Worm (Caenorhabditis elegans): Measurements from ENCODE around the gene nhr-71.

The nhr-71 gene

ce11 chrX:13726285-13726684 lies 20.8 kb upstream of the nhr-71 start:
- TF ChIP-seq dao-5 (tag; optimal IDR thresholded peaks at IDR 0.05) (no peak), him-1 (tag; optimal IDR thresholded peaks at IDR 0.05) (no peak), W03F9.2 (tag; optimal IDR thresholded peaks at IDR 0.05) (no peak)

DNA sequence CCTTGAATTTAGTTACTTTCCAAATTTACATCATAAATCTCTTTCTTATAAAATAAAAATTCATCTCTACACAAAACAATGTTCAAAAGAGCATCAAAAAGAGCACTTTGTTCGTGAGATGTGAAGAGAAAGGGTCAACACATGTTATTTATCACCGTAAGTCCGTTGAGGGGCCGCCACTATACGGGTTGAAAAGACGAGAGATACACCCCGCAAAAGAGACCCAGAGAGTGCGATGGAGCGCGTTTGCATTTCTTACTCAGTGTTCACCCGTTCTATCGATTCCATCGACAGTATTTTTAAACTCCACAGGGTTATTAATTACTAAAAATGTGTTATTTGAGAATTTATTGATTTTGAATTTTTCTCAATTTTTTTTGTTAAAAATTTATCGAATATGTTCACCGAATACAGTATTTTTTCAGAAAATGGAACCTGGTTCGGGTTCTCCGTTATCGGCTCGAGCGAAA lies 20.2 kb upstream of the nhr-71 start, which contains the start of gene pix-1:
pix-1 (plus strand) TSS at position 420 of the 470 bp plus-strand sequence.
- TF ChIP-seq W03F9.2 (tag; optimal IDR thresholded peaks at IDR 0.05) (no peak), dao-5 (tag; optimal IDR thresholded peaks at IDR 0.05) (no peak), him-1 (tag; optimal IDR thresholded peaks at IDR 0.05) (peak; percentile 20)

DNA sequence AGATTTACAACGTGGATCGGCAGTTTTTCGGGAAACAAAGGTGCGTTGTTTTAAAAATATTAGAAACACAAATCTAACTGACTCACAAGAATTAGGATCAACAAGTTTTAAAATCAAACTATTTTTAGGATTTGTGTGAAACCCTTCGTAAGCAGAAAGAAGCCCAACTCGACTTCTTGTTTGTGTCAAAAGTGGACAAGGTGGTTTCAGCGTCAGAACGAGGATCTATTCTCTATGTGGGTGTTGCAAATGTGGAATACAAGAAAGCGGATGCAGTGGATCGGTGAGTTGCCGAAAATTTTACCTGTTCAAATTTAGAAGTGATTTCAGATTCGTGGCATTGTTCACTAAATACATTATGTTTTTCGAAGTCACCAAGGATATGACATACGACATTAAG lies 18.1 kb upstream of the nhr-71 start:
- no peak for TF ChIP-seq W03F9.2 (tag; optimal IDR thresholded peaks at IDR 0.05)
- no peak for TF ChIP-seq dao-5 (tag; optimal IDR thresholded peaks at IDR 0.05)
- TF ChIP-seq him-1 (tag; optimal IDR thresholded peaks at IDR 0.05) = no peak

- TF ChIP-seq him-1 (tag; optimal IDR thresholded peaks at IDR 0.05) (no peak), W03F9.2 (tag; optimal IDR thresholded peaks at IDR 0.05) (no peak), dao-5 (tag; optimal IDR thresholded peaks at IDR 0.05) (no peak)
Measured at ce11 chrX:13729724-13730123, 17.4 kb upstream of the nhr-71 start.

DNA sequence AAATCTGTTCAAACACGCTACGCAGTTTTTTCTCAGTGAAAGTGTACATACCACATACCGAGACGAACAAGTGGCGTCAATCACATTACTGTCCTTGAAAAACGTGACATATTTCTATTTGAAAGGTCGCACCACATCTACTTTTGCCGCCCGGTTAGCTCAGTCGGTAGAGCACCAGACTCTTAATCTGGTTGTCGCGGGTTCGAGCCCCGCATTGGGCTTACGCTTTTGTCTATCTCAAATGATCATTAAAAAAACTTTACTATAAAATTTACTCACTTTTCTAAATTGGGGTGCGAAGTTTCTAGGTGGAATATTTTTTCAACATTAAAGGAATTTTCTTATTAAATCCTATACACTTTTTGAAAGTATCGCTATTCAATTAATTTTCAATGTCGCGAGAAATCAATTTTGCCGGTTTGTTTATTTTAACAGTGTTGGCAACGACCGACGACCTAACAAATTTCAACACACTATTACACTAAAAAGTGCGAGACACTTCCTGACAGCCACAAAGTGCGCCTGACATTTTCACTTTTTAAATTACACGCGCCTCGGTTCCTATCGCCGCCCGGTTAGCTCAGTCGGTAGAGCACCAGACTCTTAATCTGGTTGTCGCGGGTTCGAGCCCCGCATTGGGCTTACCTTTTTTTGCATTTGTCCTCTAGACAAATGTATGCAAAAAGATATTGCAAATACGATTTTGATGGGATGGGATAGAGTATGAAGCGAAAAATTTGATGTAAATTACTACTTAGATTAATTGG lies 16.7 kb upstream of the nhr-71 start:
- no peak for TF ChIP-seq dao-5 (tag; optimal IDR thresholded peaks at IDR 0.05)
- TF ChIP-seq W03F9.2 (tag; optimal IDR thresholded peaks at IDR 0.05) = no peak
- no peak for TF ChIP-seq him-1 (tag; optimal IDR thresholded peaks at IDR 0.05)

- TF ChIP-seq W03F9.2 (tag; optimal IDR thresholded peaks at IDR 0.05) = no peak
- no peak for TF ChIP-seq dao-5 (tag; optimal IDR thresholded peaks at IDR 0.05)
- TF ChIP-seq him-1 (tag; optimal IDR thresholded peaks at IDR 0.05) = no peak
Measured at ce11 chrX:13736679-13737078, 10.4 kb upstream of the nhr-71 start.

ce11 chrX:13739125-13739820 lies 7.8 kb upstream of the nhr-71 start:
- no peak for TF ChIP-seq W03F9.2 (tag; optimal IDR thresholded peaks at IDR 0.05)
- peak; percentile 78 for TF ChIP-seq him-1 (tag; optimal IDR thresholded peaks at IDR 0.05)
- no peak for TF ChIP-seq dao-5 (tag; optimal IDR thresholded peaks at IDR 0.05)

DNA sequence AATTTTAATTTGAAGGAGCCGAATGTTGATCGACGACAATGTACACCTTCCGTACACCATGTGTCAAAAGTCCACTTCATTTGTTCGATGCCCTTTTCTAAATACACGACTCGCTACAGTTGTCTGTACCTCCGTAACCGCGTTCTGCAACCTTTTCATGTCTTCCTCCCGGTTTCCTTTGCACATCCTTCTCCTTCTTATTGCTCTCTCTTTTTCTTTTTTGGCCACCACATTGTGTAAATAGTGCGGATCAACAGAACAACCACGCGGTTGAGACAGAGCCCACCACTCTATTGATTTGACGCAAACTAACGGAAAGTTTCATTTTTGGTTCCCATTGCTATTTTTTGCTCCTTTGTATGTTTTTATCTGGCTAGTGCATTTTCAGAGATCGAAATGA lies 3.7 kb upstream of the nhr-71 start:
- TF ChIP-seq dao-5 (tag; optimal IDR thresholded peaks at IDR 0.05) = no peak
- TF ChIP-seq him-1 (tag; optimal IDR thresholded peaks at IDR 0.05) = no peak
- no peak for TF ChIP-seq W03F9.2 (tag; optimal IDR thresholded peaks at IDR 0.05)

DNA sequence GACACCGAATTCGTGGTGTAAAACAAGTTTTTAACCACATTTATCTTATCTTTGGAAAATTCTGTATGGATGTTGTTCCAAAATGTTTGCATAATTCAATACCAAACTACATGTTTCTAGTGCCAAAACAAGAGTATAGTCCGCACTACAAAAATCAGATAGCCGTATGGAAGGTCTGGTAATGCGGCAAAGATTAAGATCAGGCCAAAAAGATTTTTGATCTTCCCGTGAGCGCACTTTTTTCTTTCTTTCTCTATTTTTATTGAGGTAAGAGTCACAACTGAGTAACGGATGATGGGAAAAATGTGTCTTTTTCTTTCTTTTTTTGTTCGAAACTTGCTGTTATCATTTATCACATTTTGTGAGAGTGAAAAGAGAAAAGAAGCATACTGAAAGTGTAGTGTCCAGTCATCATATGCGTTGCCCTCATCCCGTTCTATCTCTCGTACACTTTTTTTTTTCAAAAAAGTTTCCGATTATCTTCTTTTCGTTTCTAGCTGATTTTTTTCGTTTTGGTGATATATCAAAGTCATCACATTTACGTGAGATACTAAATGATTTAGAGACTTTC lies 2.5 kb upstream of the nhr-71 start:
- TF ChIP-seq him-1 (tag; optimal IDR thresholded peaks at IDR 0.05) (no peak), W03F9.2 (tag; optimal IDR thresholded peaks at IDR 0.05) (no peak), dao-5 (tag; optimal IDR thresholded peaks at IDR 0.05) (no peak)

DNA sequence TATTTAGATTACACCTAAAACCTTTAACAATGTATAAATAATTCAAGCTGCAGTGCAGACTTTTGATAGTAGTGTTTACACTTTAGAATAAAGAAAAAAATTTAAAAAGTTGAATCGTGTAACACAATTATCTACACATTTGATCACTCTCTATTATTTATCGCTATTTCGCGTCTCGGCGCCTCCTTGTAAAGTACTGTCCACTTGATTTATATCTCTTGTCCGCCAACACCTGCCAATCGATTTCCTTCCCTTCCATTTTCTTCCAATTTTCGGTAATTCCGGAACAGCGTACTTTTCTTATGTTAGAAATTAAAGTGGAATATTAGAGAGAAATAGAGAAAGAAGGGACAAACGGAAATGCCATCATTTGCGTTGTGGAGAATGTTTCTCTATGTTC lies 1.6 kb upstream of the nhr-71 start:
- no peak for TF ChIP-seq W03F9.2 (tag; optimal IDR thresholded peaks at IDR 0.05)
- TF ChIP-seq him-1 (tag; optimal IDR thresholded peaks at IDR 0.05) = no peak
- TF ChIP-seq dao-5 (tag; optimal IDR thresholded peaks at IDR 0.05) = no peak

ce11 chrX:13746231-13746630 lies 884 bp upstream of the nhr-71 start:
- no peak for TF ChIP-seq him-1 (tag; optimal IDR thresholded peaks at IDR 0.05)
- no peak for TF ChIP-seq W03F9.2 (tag; optimal IDR thresholded peaks at IDR 0.05)
- TF ChIP-seq dao-5 (tag; optimal IDR thresholded peaks at IDR 0.05) = no peak

ce11 chrX:13747997-13748396 lies 882 bp downstream of the nhr-71 start:
- TF ChIP-seq dao-5 (tag; optimal IDR thresholded peaks at IDR 0.05) = no peak
- no peak for TF ChIP-seq him-1 (tag; optimal IDR thresholded peaks at IDR 0.05)
- TF ChIP-seq W03F9.2 (tag; optimal IDR thresholded peaks at IDR 0.05) = no peak

ce11 chrX:13752822-13753581 lies 5.9 kb downstream of the nhr-71 start:
- TF ChIP-seq him-1 (tag; optimal IDR thresholded peaks at IDR 0.05) = no peak

Measured in whole organism, L4/young adult.